Worm (Caenorhabditis elegans): Measurements from ENCODE around the gene sqst-1.

ce11 chrIV:12047552-12048347 lies 13.7 kb downstream of the sqst-1 start, which contains the start of gene T12G3.4:
- TF ChIP-seq ceh-82 (tag; optimal IDR thresholded peaks at IDR 0.05), result no peak
- no peak for TF ChIP-seq nhr-10 (tag; optimal IDR thresholded peaks at IDR 0.05)
- no peak for TF ChIP-seq ceh-20 (GFP tag; IDR thresholded peaks at IDR 0.05)
- TF ChIP-seq fkh-10 (GFP tag; optimal IDR thresholded peaks at IDR 0.05), result no peak
- TF ChIP-seq daf-12 (tag; optimal IDR thresholded peaks at IDR 0.05), result no peak
- no peak for TF ChIP-seq dve-1 (tag; optimal IDR thresholded peaks at IDR 0.05; ENCODE audit: insufficient read depth)
- TF ChIP-seq nhr-76 (tag; optimal IDR thresholded peaks at IDR 0.05), result no peak
- no peak for TF ChIP-seq ama-1 (optimal IDR thresholded peaks at IDR 0.05)
- no peak for TF ChIP-seq dpl-1 (GFP tag; optimal IDR thresholded peaks at IDR 0.05)
- no peak for TF ChIP-seq zag-1 (tag; optimal IDR thresholded peaks at IDR 0.05)
- no peak for TF ChIP-seq nhr-102 (tag; optimal IDR thresholded peaks at IDR 0.05)

Measured in whole organism, L4 larva.